Worm (Caenorhabditis elegans) whole organism, midembryonic: ENCODE data around the gene srv-25.

Source experiments
- cog-1 ChIP-seq: sonication (generic microtip); optimal IDR thresholded peaks from 2 replicates; lab custom pipeline; 2016; ENCODE audit warnings: missing genetic modification characterization, missing compliant biosample characterization
- flt-1 ChIP-seq: fragments of 200-800 bp; sonication (Bioruptor generic); IDR thresholded peaks from 2 replicates; pipeline ENCODE4 v1.3.6; 2022; ENCODE audit warnings: missing genetic modification characterization, missing compliant biosample characterization
- med-1 ChIP-seq: sonication (generic microtip); optimal IDR thresholded peaks from 2 replicates; lab custom pipeline; 2017; ENCODE audit warnings: missing genetic modification characterization, mild to moderate bottlenecking, missing compliant biosample characterization, antibody characterized with exemption, missing genetic modification reagents; ENCODE audit not compliant: insufficient read depth
- ref-1 ChIP-seq: fragments of 200-800 bp; sonication (Bioruptor generic); conservative IDR thresholded peaks from 2 replicates; pipeline ENCODE4 v1.3.6; 2022; ENCODE audit warnings: missing genetic modification reagents, missing genetic modification characterization, missing compliant biosample characterization
- ztf-23 ChIP-seq: fragments of 200-800 bp; sonication (Bioruptor generic); IDR thresholded peaks from 2 replicates; pipeline ENCODE4 v1.3.6; 2022; ENCODE audit warnings: missing genetic modification reagents, missing genetic modification characterization, missing compliant biosample characterization

DNA sequence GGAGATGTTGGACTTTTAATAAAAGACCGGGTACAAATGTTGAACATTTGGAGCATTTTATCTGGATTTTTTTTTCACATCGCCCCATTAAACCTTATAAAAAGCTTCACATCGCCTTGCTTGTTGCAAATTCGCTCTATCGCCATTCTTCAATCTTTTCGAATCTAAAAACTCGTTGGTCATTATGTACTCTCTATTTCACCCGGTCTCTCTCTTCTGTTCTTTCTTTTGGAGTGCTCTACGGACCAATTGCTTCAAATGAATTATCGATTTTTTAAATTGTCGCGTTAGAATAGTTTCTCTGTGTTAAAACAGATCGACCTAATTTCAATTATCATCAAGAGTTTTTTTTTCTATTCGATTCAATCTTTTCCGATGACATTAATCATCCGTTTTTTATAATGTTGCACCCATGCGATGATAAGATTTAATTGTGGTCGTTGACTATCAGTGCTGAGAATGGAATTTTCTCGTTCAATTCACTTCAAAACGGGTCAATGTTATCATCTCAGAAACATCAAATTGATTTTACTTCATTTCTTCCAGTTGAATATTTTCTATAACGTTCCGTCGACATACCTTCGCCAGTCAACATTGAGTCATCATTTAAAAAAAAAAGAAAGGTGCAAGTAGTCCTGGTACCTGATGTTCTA, 23.9 kb upstream of the srv-25 start:
- TF ChIP-seq ref-1 (GFP tag; lab: Robert Waterston, UW) (no peak), flt-1 (GFP tag; lab: Robert Waterston, UW) (no peak), ztf-23 (GFP tag; lab: Robert Waterston, UW) (no peak), cog-1 (tag; lab: Kevin White, UChicago) (no peak), med-1 (no peak)
